Worm (Caenorhabditis elegans): Measurements from ENCODE around the gene scl-5.

The scl-5 gene

ce11 chrIV:13071445-13071844 is 7.6 kb downstream of the scl-5 start, which contains the start of gene scl-8:
Gene scl-8, plus strand, starts transcription at chrIV:13071745.
- no peak for TF ChIP-seq ham-2 (GFP tag; optimal IDR thresholded peaks at IDR 0.05)
- no peak for TF ChIP-seq elt-1 (tag; optimal IDR thresholded peaks at IDR 0.05; ENCODE audit: borderline replicate concordance, insufficient read depth)
- TF ChIP-seq pha-4 (tag; optimal IDR thresholded peaks at IDR 0.05), result no peak
- no peak for TF ChIP-seq unc-62 (GFP tag; optimal IDR thresholded peaks at IDR 0.05)

- TF ChIP-seq mls-2 (tag; optimal IDR thresholded peaks at IDR 0.05) (no peak), unc-62 (GFP tag; optimal IDR thresholded peaks at IDR 0.05) (no peak), lin-32 (GFP tag; optimal IDR thresholded peaks at IDR 0.05) (no peak), pha-4 (tag; optimal IDR thresholded peaks at IDR 0.05) (no peak), mep-1 (tag; optimal IDR thresholded peaks at IDR 0.05) (no peak), unc-39 (tag; optimal IDR thresholded peaks at IDR 0.05) (no peak), ztf-11 (tag; optimal IDR thresholded peaks at IDR 0.05) (no peak), M03D4.4 (tag; optimal IDR thresholded peaks at IDR 0.05) (no peak)
Observed at ce11 chrIV:13075625-13076252, 11.9 kb downstream of the scl-5 start.

ce11 chrIV:13076620-13077019 is 12.8 kb downstream of the scl-5 start, which contains the start of gene C39E9.7:
Gene C39E9.7, minus strand, starts transcription at chrIV:13076720.
- TF ChIP-seq nhr-237 (tag; optimal IDR thresholded peaks at IDR 0.05) (no peak), sptf-1 (tag; optimal IDR thresholded peaks at IDR 0.05) (no peak), nhr-76 (tag; optimal IDR thresholded peaks at IDR 0.05) (no peak), ztf-11 (tag; optimal IDR thresholded peaks at IDR 0.05) (no peak), elt-3 (tag; optimal IDR thresholded peaks at IDR 0.05) (no peak), mls-2 (tag; optimal IDR thresholded peaks at IDR 0.05) (no peak)

ce11 chrIV:13077694-13078093 is 13.9 kb downstream of the scl-5 start:
- TF ChIP-seq sem-2 (GFP tag; optimal IDR thresholded peaks at IDR 0.05), result no peak
- no peak for TF ChIP-seq elt-1 (tag; optimal IDR thresholded peaks at IDR 0.05; ENCODE audit: borderline replicate concordance, insufficient read depth)
- TF ChIP-seq pha-4 (tag; optimal IDR thresholded peaks at IDR 0.05), result no peak
- no peak for TF ChIP-seq ceh-43 (GFP tag; optimal IDR thresholded peaks at IDR 0.05)
- no peak for TF ChIP-seq unc-39 (tag; optimal IDR thresholded peaks at IDR 0.05)
- no peak for TF ChIP-seq ceh-39 (tag; optimal IDR thresholded peaks at IDR 0.05)
- no peak for TF ChIP-seq unc-120 (tag; optimal IDR thresholded peaks at IDR 0.05; ENCODE audit: poor library complexity, severe bottlenecking)
- no peak for TF ChIP-seq nhr-28 (tag; optimal IDR thresholded peaks at IDR 0.05)
- no peak for TF ChIP-seq zip-8 (tag; optimal IDR thresholded peaks at IDR 0.05)
- TF ChIP-seq ceh-83 (GFP tag; optimal IDR thresholded peaks at IDR 0.05), result no peak
- no peak for TF ChIP-seq nhr-12 (tag; optimal IDR thresholded peaks at IDR 0.05)
- TF ChIP-seq mep-1 (tag; optimal IDR thresholded peaks at IDR 0.05), result no peak
- no peak for TF ChIP-seq lsy-2 (tag; optimal IDR thresholded peaks at IDR 0.05)
- TF ChIP-seq nhr-237 (tag; optimal IDR thresholded peaks at IDR 0.05), result no peak
- TF ChIP-seq blmp-1 (tag; optimal IDR thresholded peaks at IDR 0.05), result no peak
- no peak for TF ChIP-seq ztf-11 (tag; optimal IDR thresholded peaks at IDR 0.05)
- TF ChIP-seq hlh-1 (tag; optimal IDR thresholded peaks at IDR 0.05), result no peak
- no peak for TF ChIP-seq unc-62 (GFP tag; optimal IDR thresholded peaks at IDR 0.05)
- no peak for TF ChIP-seq sptf-1 (tag; optimal IDR thresholded peaks at IDR 0.05)

- TF ChIP-seq elt-1 (tag; optimal IDR thresholded peaks at IDR 0.05; ENCODE audit: borderline replicate concordance, insufficient read depth) (no peak), bed-3 (GFP tag; optimal IDR thresholded peaks at IDR 0.05) (no peak), M03D4.4 (tag; optimal IDR thresholded peaks at IDR 0.05) (no peak), ztf-11 (tag; optimal IDR thresholded peaks at IDR 0.05) (no peak), mab-5 (tag; optimal IDR thresholded peaks at IDR 0.05) (no peak), drap-1 (GFP tag; optimal IDR thresholded peaks at IDR 0.05) (no peak), flh-1 (GFP tag; optimal IDR thresholded peaks at IDR 0.05) (no peak), tbx-8 (GFP tag; optimal IDR thresholded peaks at IDR 0.05) (no peak), lin-32 (GFP tag; optimal IDR thresholded peaks at IDR 0.05) (no peak), mep-1 (tag; optimal IDR thresholded peaks at IDR 0.05) (no peak), ceh-43 (GFP tag; optimal IDR thresholded peaks at IDR 0.05) (no peak), zip-8 (tag; optimal IDR thresholded peaks at IDR 0.05) (no peak)
Observed at ce11 chrIV:13078342-13078741, 14.5 kb downstream of the scl-5 start.
